Fruit fly (Drosophila melanogaster) whole organism, embryonic: ENCODE measurements around the gene Nup153.

Experiments used
- BEAF-32 ChIP-seq: fragments of 200-800 bp; sonication (Bioruptor generic); optimal IDR thresholded peaks from 3 replicates; lab custom pipeline; 2017; ENCODE audit warnings: missing biosample characterization, missing genetic modification characterization, mild to moderate bottlenecking, moderate library complexity, missing genetic modification reagents
- CG12155 ChIP-seq: fragments of 200-800 bp; sonication (Bioruptor generic); optimal IDR thresholded peaks from 3 replicates; lab custom pipeline; 2016; ENCODE audit warnings: missing biosample characterization, missing genetic modification characterization
- CG12744 ChIP-seq: fragments of 200-800 bp; sonication (Bioruptor generic); optimal IDR thresholded peaks from 2 replicates; lab custom pipeline; 2016; ENCODE audit warnings: missing biosample characterization, missing genetic modification characterization
- CG12769 ChIP-seq: fragments of 200-800 bp; sonication (Bioruptor generic); optimal IDR thresholded peaks from 2 replicates; lab custom pipeline; 2019; ENCODE audit warnings: missing biosample characterization, mild to moderate bottlenecking, missing genetic modification characterization, moderate library complexity
- CG12942 ChIP-seq: fragments of 200-800 bp; sonication (Bioruptor generic); optimal IDR thresholded peaks from 3 replicates; lab custom pipeline; 2016; ENCODE audit warnings: missing biosample characterization, missing genetic modification characterization
- CG14441 ChIP-seq: fragments of 200-800 bp; sonication (Bioruptor generic); IDR thresholded peaks from 2 replicates; pipeline ENCODE4 v1.3.6; 2022; ENCODE audit warnings: missing biosample characterization, missing genetic modification characterization
- CG14667 ChIP-seq: fragments of 200-800 bp; sonication (Bioruptor generic); IDR thresholded peaks from 2 replicates; pipeline ENCODE4 v1.3.6; 2022; ENCODE audit warnings: missing biosample characterization, missing genetic modification characterization
- CG14965 ChIP-seq: fragments of 200-800 bp; sonication (Bioruptor generic); optimal IDR thresholded peaks from 2 replicates; lab custom pipeline; 2016; ENCODE audit warnings: missing biosample characterization, missing genetic modification characterization, borderline replicate concordance
- CG1602 ChIP-seq: fragments of 200-800 bp; sonication (Bioruptor generic); optimal IDR thresholded peaks from 3 replicates; lab custom pipeline; 2016; ENCODE audit warnings: missing biosample characterization, missing genetic modification characterization
- CG16779 ChIP-seq: fragments of 200-800 bp; sonication (Bioruptor generic); IDR thresholded peaks from 2 replicates; pipeline ENCODE4 v1.3.6; 2022; ENCODE audit warnings: missing biosample characterization, missing genetic modification characterization
- CG17612 ChIP-seq: fragments of 200-800 bp; sonication (Bioruptor generic); IDR thresholded peaks from 2 replicates; pipeline ENCODE4 v1.3.6; 2022; ENCODE audit warnings: missing biosample characterization, missing genetic modification characterization
- CG18476 ChIP-seq: fragments of 200-800 bp; sonication (Bioruptor generic); optimal IDR thresholded peaks from 2 replicates; lab custom pipeline; 2016; ENCODE audit warnings: missing biosample characterization, mild to moderate bottlenecking, missing genetic modification characterization
- CG18764 ChIP-seq: fragments of 200-800 bp; sonication (Bioruptor generic); optimal IDR thresholded peaks from 3 replicates; lab custom pipeline; 2016; ENCODE audit warnings: missing biosample characterization, missing genetic modification characterization
- CG2889 ChIP-seq: fragments of 200-800 bp; sonication (Bioruptor generic); IDR thresholded peaks from 3 replicates; pipeline ENCODE4 v1.3.6; 2022; ENCODE audit warnings: missing biosample characterization, missing genetic modification characterization
- CG31224 ChIP-seq: fragments of 200-800 bp; sonication (Bioruptor generic); IDR thresholded peaks from 2 replicates; pipeline ENCODE4 v1.3.6; 2022; ENCODE audit warnings: missing biosample characterization, missing genetic modification characterization
- CG31388 ChIP-seq: fragments of 200-800 bp; sonication (Bioruptor generic); optimal IDR thresholded peaks from 2 replicates; lab custom pipeline; 2016; ENCODE audit warnings: missing biosample characterization, missing genetic modification characterization
- CG6254 ChIP-seq: fragments of 200-800 bp; sonication (Bioruptor generic); optimal IDR thresholded peaks from 3 replicates; lab custom pipeline; 2017; ENCODE audit warnings: mild to moderate bottlenecking, missing biosample characterization, missing genetic modification reagents, missing genetic modification characterization
- CG7745 ChIP-seq: fragments of 200-800 bp; sonication (Bioruptor generic); optimal IDR thresholded peaks from 2 replicates; lab custom pipeline; 2018; ENCODE audit warnings: missing biosample characterization, mild to moderate bottlenecking, missing genetic modification characterization, moderate library complexity
- CG7963 ChIP-seq: fragments of 200-800 bp; sonication (Bioruptor generic); IDR thresholded peaks from 3 replicates; pipeline ENCODE4 v1.3.6; 2022; ENCODE audit warnings: missing biosample characterization, missing genetic modification characterization; ENCODE audit not compliant: partially characterized antibody
- CG8281 ChIP-seq: fragments of 200-800 bp; sonication (Bioruptor generic); optimal IDR thresholded peaks from 2 replicates; lab custom pipeline; 2018; ENCODE audit warnings: missing biosample characterization, mild to moderate bottlenecking, missing genetic modification characterization, moderate library complexity
- CHES-1-like ChIP-seq: fragments of 200-800 bp; sonication (Bioruptor generic); optimal IDR thresholded peaks from 2 replicates; lab custom pipeline; 2016; ENCODE audit warnings: missing biosample characterization, missing genetic modification characterization
- CTCF ChIP-seq: fragments of 200-800 bp; sonication (Bioruptor generic); optimal IDR thresholded peaks from 2 replicates; lab custom pipeline; 2017; ENCODE audit warnings: missing biosample characterization, mild to moderate bottlenecking, missing genetic modification characterization, moderate library complexity
- D19A ChIP-seq: fragments of 200-800 bp; optimal IDR thresholded peaks from 3 replicates; lab custom pipeline; 2019; ENCODE audit warnings: missing biosample characterization, mild to moderate bottlenecking, missing genetic modification characterization, moderate library complexity
- D19B ChIP-seq: fragments of 200-800 bp; sonication (Bioruptor generic); optimal IDR thresholded peaks from 2 replicates; lab custom pipeline; 2017; ENCODE audit warnings: missing biosample characterization, mild to moderate bottlenecking, missing genetic modification characterization
- Dbx ChIP-seq: fragments of 200-800 bp; sonication (Bioruptor generic); IDR thresholded peaks from 3 replicates; pipeline ENCODE4 v1.3.6; 2022; ENCODE audit warnings: missing biosample characterization, missing genetic modification characterization
- Doc3 ChIP-seq: fragments of 200-800 bp; sonication (Bioruptor generic); IDR thresholded peaks from 3 replicates; pipeline ENCODE4 v1.3.6; 2022; ENCODE audit warnings: missing biosample characterization, missing genetic modification characterization; ENCODE audit not compliant: partially characterized antibody
- Fer3 ChIP-seq: fragments of 200-800 bp; sonication (Bioruptor generic); optimal IDR thresholded peaks from 2 replicates; lab custom pipeline; 2018; ENCODE audit warnings: missing biosample characterization, mild to moderate bottlenecking, missing genetic modification characterization, moderate library complexity
- HmgD ChIP-seq: fragments of 200-800 bp; sonication (Bioruptor generic); optimal IDR thresholded peaks from 3 replicates; lab custom pipeline; 2016; ENCODE audit warnings: missing biosample characterization, missing genetic modification characterization
- Nf-YA ChIP-seq: fragments of 200-800 bp; sonication (Bioruptor generic); IDR thresholded peaks from 2 replicates; pipeline ENCODE4 v1.3.6; 2022; ENCODE audit warnings: missing biosample characterization, missing genetic modification characterization
- Nf-YC ChIP-seq: fragments of 200-800 bp; optimal IDR thresholded peaks from 3 replicates; lab custom pipeline; 2019; ENCODE audit warnings: missing biosample characterization, mild to moderate bottlenecking, missing genetic modification characterization, moderate library complexity
- NfI ChIP-seq: fragments of 200-800 bp; sonication (Bioruptor generic); optimal IDR thresholded peaks from 3 replicates; lab custom pipeline; 2018; ENCODE audit warnings: missing biosample characterization, mild to moderate bottlenecking, missing genetic modification characterization, moderate library complexity
- Pdp1 ChIP-seq, 2 experiments: fragments of 200-800 bp; sonication (Bioruptor generic); optimal IDR thresholded peaks; 3 replicates each; lab custom pipeline; 2016; ENCODE audit warnings: missing biosample characterization in 2 of 2, missing genetic modification characterization in 2 of 2, mild to moderate bottlenecking in 1 of 2, moderate library complexity in 1 of 2
- Rfx ChIP-seq: fragments of 200-800 bp; sonication (Bioruptor generic); IDR thresholded peaks from 2 replicates; pipeline ENCODE4 v1.3.6; 2022; ENCODE audit warnings: missing biosample characterization, missing genetic modification characterization
- Side ChIP-seq: fragments of 200-800 bp; sonication (Bioruptor generic); optimal IDR thresholded peaks from 2 replicates; lab custom pipeline; 2016; ENCODE audit warnings: missing biosample characterization, missing genetic modification characterization
- al ChIP-seq: fragments of 200-800 bp; sonication (Bioruptor generic); IDR thresholded peaks from 2 replicates; pipeline ENCODE4 v1.3.6; 2022; ENCODE audit warnings: missing biosample characterization, missing genetic modification characterization
- cato ChIP-seq: fragments of 200-800 bp; sonication (Bioruptor generic); optimal IDR thresholded peaks from 2 replicates; lab custom pipeline; 2016; ENCODE audit warnings: missing biosample characterization, missing genetic modification characterization, borderline replicate concordance
- dan ChIP-seq: fragments of 200-800 bp; sonication (Bioruptor generic); IDR thresholded peaks from 2 replicates; pipeline ENCODE4 v1.3.6; 2022; ENCODE audit warnings: missing biosample characterization, missing genetic modification characterization
- fd3F ChIP-seq: fragments of 200-800 bp; sonication (Bioruptor generic); optimal IDR thresholded peaks from 2 replicates; lab custom pipeline; 2018; ENCODE audit warnings: missing biosample characterization, mild to moderate bottlenecking, missing genetic modification characterization, moderate library complexity
- fru ChIP-seq: fragments of >200 bp; optimal IDR thresholded peaks from 2 replicates; lab custom pipeline; 2017
- gcm2 ChIP-seq: fragments of 200-800 bp; sonication (Bioruptor generic); optimal IDR thresholded peaks from 2 replicates; lab custom pipeline; 2016; ENCODE audit warnings: missing biosample characterization, missing genetic modification characterization
- gsb ChIP-seq: fragments of 200-800 bp; sonication (Bioruptor generic); IDR thresholded peaks from 2 replicates; pipeline ENCODE4 v1.3.6; 2022; ENCODE audit warnings: missing biosample characterization, missing genetic modification characterization
- h ChIP-seq: fragments of >200 bp; optimal IDR thresholded peaks from 2 replicates; lab custom pipeline; 2017
- ham ChIP-seq: fragments of 200-800 bp; sonication (Bioruptor generic); IDR thresholded peaks from 2 replicates; pipeline ENCODE4 v1.3.6; 2022; ENCODE audit warnings: missing biosample characterization, missing genetic modification characterization
- inv ChIP-seq: fragments of 200-800 bp; sonication (Bioruptor generic); IDR thresholded peaks from 2 replicates; pipeline ENCODE4 v1.3.6; 2022; ENCODE audit warnings: missing biosample characterization, missing genetic modification characterization; ENCODE audit not compliant: partially characterized antibody
- kay ChIP-seq: fragments of 200-800 bp; sonication (Bioruptor generic); optimal IDR thresholded peaks from 2 replicates; lab custom pipeline; 2016; ENCODE audit warnings: missing biosample characterization, missing genetic modification characterization
- nerfin-1 ChIP-seq: fragments of 200-800 bp; sonication (Bioruptor generic); optimal IDR thresholded peaks from 3 replicates; lab custom pipeline; 2019; ENCODE audit warnings: missing biosample characterization, mild to moderate bottlenecking, missing genetic modification characterization, moderate library complexity
- sc ChIP-seq, 3 experiments: fragments of >200 bp in 2 of 3; fragments of 200-800 bp in 1 of 3; sonication (Bioruptor generic) in 1 of 3; optimal IDR thresholded peaks; 2 replicates in 2 of 3; 3 replicates in 1 of 3; lab custom pipeline; 2017; ENCODE audit warnings: mild to moderate bottlenecking in 1 of 3, missing biosample characterization in 1 of 3, missing genetic modification characterization in 1 of 3, missing genetic modification reagents in 1 of 3
- ssp ChIP-seq: fragments of 200-800 bp; sonication (Bioruptor generic); IDR thresholded peaks from 2 replicates; pipeline ENCODE4 v1.3.6; 2022; ENCODE audit warnings: missing biosample characterization, missing genetic modification characterization
- tx ChIP-seq: fragments of 200-800 bp; sonication (Bioruptor generic); optimal IDR thresholded peaks from 2 replicates; lab custom pipeline; 2016; ENCODE audit warnings: missing biosample characterization, missing genetic modification characterization

Nup153 gene

dm6 chrX:16640260-16641100, 41.4 kb downstream of the Nup153 start, which contains the start of the genes SNRPG and mthl1 (continued):
- peak; percentile 96 for TF ChIP-seq Rfx (GFP tag; lab: Robert Waterston, UW)
- peak; percentile 83 for TF ChIP-seq BEAF-32
- TF ChIP-seq CG18476 (GFP tag; lab: Kevin White, UChicago), result peak; percentile 79
- peak; percentile 92 for TF ChIP-seq CG2889 (GFP tag; lab: Robert Waterston, UW)
- peak; percentile 46 for TF ChIP-seq Nf-YC (tag; lab: Kevin White, UChicago)
- TF ChIP-seq CG31224, result peak; percentile 83
- TF ChIP-seq CG7963 (GFP tag; lab: Robert Waterston, UW), result peak; percentile 14; the same call in 1 of the 3 replicates
- peak; percentile 96 for TF ChIP-seq CG14441 (GFP tag; lab: Robert Waterston, UW)
- peak; percentile 56 for TF ChIP-seq Doc3 (GFP tag; lab: Robert Waterston, UW)
- TF ChIP-seq CG12744 (GFP tag; lab: Kevin White, UChicago), result peak; percentile 3
- TF ChIP-seq fru, result no peak
- peak; percentile 70 to 80 for TF ChIP-seq Pdp1 (GFP tag; optimal IDR thresholded peaks at IDR 0.05; lab: Kevin White, UChicago)
- TF ChIP-seq cato (GFP tag; lab: Kevin White, UChicago), result peak; percentile 62
- TF ChIP-seq inv (GFP tag; lab: Robert Waterston, UW), result peak; percentile 74
- peak; percentile 73 for TF ChIP-seq CG12942 (GFP tag; lab: Kevin White, UChicago)
- peak; percentile 59 for TF ChIP-seq CG18764 (GFP tag; lab: Kevin White, UChicago)
- no peak for TF ChIP-seq CG7745 (tag; lab: Kevin White, UChicago)
- peak; percentile 84 for TF ChIP-seq gsb (GFP tag; lab: Robert Waterston, UW)
- TF ChIP-seq Fer3 (tag; lab: Kevin White, UChicago), result peak; percentile 79
- TF ChIP-seq dan (GFP tag; lab: Robert Waterston, UW), result peak; percentile 61; the same call in 1 of the 2 replicates
- TF ChIP-seq CG14965 (GFP tag; lab: Kevin White, UChicago), result no peak
- peak; percentile 81 for TF ChIP-seq CG12155 (GFP tag; lab: Kevin White, UChicago)
- TF ChIP-seq tx, result peak; percentile 77
- peak; percentile 29 for TF ChIP-seq kay
- no peak for TF ChIP-seq sc (optimal IDR thresholded peaks at IDR 0.05; lab: Kevin White, UChicago)
- peak; percentile 25 for TF ChIP-seq sc (GFP tag; optimal IDR thresholded peaks at IDR 0.05; lab: Kevin White, UChicago)
- peak; percentile 72 for TF ChIP-seq CG12769 (tag; lab: Kevin White, UChicago)
- TF ChIP-seq CG1602, result peak; percentile 80
- TF ChIP-seq CG6254, result no peak
- TF ChIP-seq fd3F, result peak; percentile 76
- TF ChIP-seq gcm2 (GFP tag; lab: Kevin White, UChicago), result peak; percentile 41
- no peak for TF ChIP-seq CTCF (GFP tag; lab: Kevin White, UChicago)
- peak; percentile 77; the same call in 1 of the 2 replicates for TF ChIP-seq ham (GFP tag; lab: Robert Waterston, UW)
- peak; percentile 79 for TF ChIP-seq NfI (GFP tag; lab: Kevin White, UChicago)
- TF ChIP-seq CHES-1-like, result peak; percentile 58
- no peak for TF ChIP-seq CG8281 (tag; lab: Kevin White, UChicago)
- peak; percentile 94 for TF ChIP-seq CG14667 (GFP tag; lab: Robert Waterston, UW)
- TF ChIP-seq al, result peak; percentile 92
- TF ChIP-seq CG17612 (GFP tag; lab: Robert Waterston, UW), result peak; percentile 85
- peak; percentile 94 for TF ChIP-seq Dbx (GFP tag; lab: Robert Waterston, UW)
- TF ChIP-seq Side (GFP tag; lab: Kevin White, UChicago), result peak; percentile 49
- peak; percentile 61; the same call in 1 of the 2 replicates for TF ChIP-seq Nf-YA (GFP tag; lab: Robert Waterston, UW)
- TF ChIP-seq D19A (tag; lab: Kevin White, UChicago), result no peak
- TF ChIP-seq HmgD, result peak; percentile 38
- peak; percentile 99 for TF ChIP-seq ssp
- peak; percentile 37 for TF ChIP-seq nerfin-1
- TF ChIP-seq h, result no peak
- TF ChIP-seq D19B (GFP tag; lab: Kevin White, UChicago), result peak; percentile 70
- TF ChIP-seq CG31388 (GFP tag; lab: Kevin White, UChicago), result peak; percentile 68
- peak; percentile 81 for TF ChIP-seq CG16779 (GFP tag; lab: Robert Waterston, UW)
